Fruit fly (Drosophila melanogaster) whole organism, embryonic: ENCODE data around the gene CG43072.

Experiments
- Abd-B ChIP-seq: fragments of 200-800 bp; sonication (Bioruptor generic); optimal IDR thresholded peaks from 2 replicates; lab custom pipeline; 2018; ENCODE audit warnings: missing biosample characterization, mild to moderate bottlenecking, missing genetic modification characterization, moderate library complexity
- Atf3 ChIP-seq: fragments of 200-800 bp; sonication (Bioruptor generic); optimal IDR thresholded peaks from 3 replicates; lab custom pipeline; 2016; ENCODE audit warnings: missing biosample characterization, missing genetic modification characterization
- Blimp-1 ChIP-seq: fragments of 200-800 bp; sonication (Bioruptor generic); optimal IDR thresholded peaks from 3 replicates; lab custom pipeline; 2018; ENCODE audit warnings: missing biosample characterization, missing genetic modification characterization, mild to moderate bottlenecking, moderate library complexity, missing genetic modification reagents
- CG10209 ChIP-seq: fragments of 200-800 bp; sonication (Bioruptor generic); optimal IDR thresholded peaks from 3 replicates; lab custom pipeline; 2017; ENCODE audit warnings: missing biosample characterization, mild to moderate bottlenecking, missing genetic modification characterization, missing genetic modification reagents
- CG13296 ChIP-seq: fragments of 200-800 bp; sonication (Bioruptor generic); optimal IDR thresholded peaks from 3 replicates; lab custom pipeline; 2018; ENCODE audit warnings: missing biosample characterization, mild to moderate bottlenecking, missing genetic modification characterization
- CG14667 ChIP-seq: fragments of 200-800 bp; sonication (Bioruptor generic); IDR thresholded peaks from 2 replicates; pipeline ENCODE4 v1.3.6; 2022; ENCODE audit warnings: missing biosample characterization, missing genetic modification characterization
- CG1602 ChIP-seq: fragments of 200-800 bp; sonication (Bioruptor generic); optimal IDR thresholded peaks from 3 replicates; lab custom pipeline; 2016; ENCODE audit warnings: missing biosample characterization, missing genetic modification characterization
- CG17385 ChIP-seq: fragments of 200-800 bp; sonication (Bioruptor generic); optimal IDR thresholded peaks from 3 replicates; lab custom pipeline; 2018; ENCODE audit warnings: missing biosample characterization, mild to moderate bottlenecking, missing genetic modification characterization
- CG18476 ChIP-seq: fragments of 200-800 bp; sonication (Bioruptor generic); optimal IDR thresholded peaks from 2 replicates; lab custom pipeline; 2016; ENCODE audit warnings: missing biosample characterization, mild to moderate bottlenecking, missing genetic modification characterization
- CG2129 ChIP-seq: fragments of 200-800 bp; sonication (Bioruptor generic); IDR thresholded peaks from 2 replicates; pipeline ENCODE4 v1.3.6; 2022; ENCODE audit warnings: missing biosample characterization, missing genetic modification characterization; ENCODE audit not compliant: partially characterized antibody
- CG3065 ChIP-seq: fragments of 200-800 bp; sonication (Bioruptor generic); optimal IDR thresholded peaks from 2 replicates; lab custom pipeline; 2016; ENCODE audit warnings: missing biosample characterization, missing genetic modification characterization
- CG32532 ChIP-seq: fragments of 200-800 bp; sonication (Bioruptor generic); IDR thresholded peaks from 2 replicates; pipeline ENCODE4 v1.3.6; 2022; ENCODE audit warnings: missing biosample characterization, missing genetic modification characterization
- CG32772 ChIP-seq: fragments of 200-800 bp; sonication (Bioruptor generic); IDR thresholded peaks from 2 replicates; pipeline ENCODE4 v1.3.6; 2022; ENCODE audit warnings: missing biosample characterization, missing genetic modification characterization
- CG43689 ChIP-seq: fragments of 200-800 bp; sonication (Bioruptor generic); IDR thresholded peaks from 2 replicates; pipeline ENCODE4 v1.3.6; 2022; ENCODE audit warnings: missing biosample characterization, missing genetic modification characterization
- CG7271 ChIP-seq: fragments of 200-800 bp; sonication (Bioruptor generic); optimal IDR thresholded peaks from 2 replicates; lab custom pipeline; 2018; ENCODE audit warnings: missing biosample characterization, mild to moderate bottlenecking, missing genetic modification characterization, moderate library complexity
- CG7786 ChIP-seq: fragments of 200-800 bp; sonication (Bioruptor generic); optimal IDR thresholded peaks from 2 replicates; lab custom pipeline; 2016; ENCODE audit warnings: missing biosample characterization, missing genetic modification characterization
- CG9932 ChIP-seq: fragments of 200-800 bp; sonication (Bioruptor generic); IDR thresholded peaks from 2 replicates; pipeline ENCODE4 v1.3.6; 2022; ENCODE audit warnings: missing biosample characterization, missing genetic modification characterization
- E2f1 ChIP-seq: fragments of 200-800 bp; sonication (Bioruptor generic); IDR thresholded peaks from 2 replicates; pipeline ENCODE4 v1.3.6; 2022; ENCODE audit warnings: missing biosample characterization, missing genetic modification characterization
- Ets97D ChIP-seq: fragments of 200-800 bp; sonication (Bioruptor generic); optimal IDR thresholded peaks from 3 replicates; lab custom pipeline; 2016; ENCODE audit warnings: missing biosample characterization, missing genetic modification characterization
- Fer2 ChIP-seq: fragments of 200-800 bp; sonication (Bioruptor generic); optimal IDR thresholded peaks from 2 replicates; lab custom pipeline; 2018; ENCODE audit warnings: missing biosample characterization, mild to moderate bottlenecking, missing genetic modification characterization, moderate library complexity
- GATAe ChIP-seq: fragments of 200-800 bp; sonication (Bioruptor generic); conservative IDR thresholded peaks from 2 replicates; pipeline ENCODE4 v1.3.6; 2022; ENCODE audit warnings: missing biosample characterization, missing genetic modification characterization
- HLH54F ChIP-seq: fragments of 200-800 bp; sonication (Bioruptor generic); optimal IDR thresholded peaks from 3 replicates; lab custom pipeline; 2016; ENCODE audit warnings: missing biosample characterization, missing genetic modification characterization
- HmgD ChIP-seq: fragments of 200-800 bp; sonication (Bioruptor generic); optimal IDR thresholded peaks from 3 replicates; lab custom pipeline; 2016; ENCODE audit warnings: missing biosample characterization, missing genetic modification characterization
- HmgZ ChIP-seq: fragments of 200-800 bp; sonication (Bioruptor generic); optimal IDR thresholded peaks from 2 replicates; lab custom pipeline; 2018; ENCODE audit warnings: missing biosample characterization, mild to moderate bottlenecking, missing genetic modification characterization
- Lhr ChIP-seq: fragments of 200-800 bp; sonication (Bioruptor generic); optimal IDR thresholded peaks from 3 replicates; lab custom pipeline; 2017; ENCODE audit warnings: mild to moderate bottlenecking, missing biosample characterization, missing genetic modification reagents, missing genetic modification characterization
- MESR4 ChIP-seq: fragments of 200-800 bp; sonication (Bioruptor generic); optimal IDR thresholded peaks from 2 replicates; lab custom pipeline; 2018; ENCODE audit warnings: missing biosample characterization, mild to moderate bottlenecking, missing genetic modification characterization, moderate library complexity
- Neu2 ChIP-seq: fragments of 200-800 bp; sonication (Bioruptor generic); optimal IDR thresholded peaks from 3 replicates; lab custom pipeline; 2016; ENCODE audit warnings: missing biosample characterization, missing genetic modification characterization, borderline replicate concordance
- Nf-YB ChIP-seq: fragments of 200-800 bp; sonication (Bioruptor generic); optimal IDR thresholded peaks from 3 replicates; lab custom pipeline; 2019; ENCODE audit warnings: missing biosample characterization, mild to moderate bottlenecking, missing genetic modification characterization, moderate library complexity
- Nf-YC ChIP-seq: fragments of 200-800 bp; optimal IDR thresholded peaks from 3 replicates; lab custom pipeline; 2019; ENCODE audit warnings: missing biosample characterization, mild to moderate bottlenecking, missing genetic modification characterization, moderate library complexity
- Oaz ChIP-seq: fragments of 200-800 bp; sonication (Bioruptor generic); IDR thresholded peaks from 2 replicates; pipeline ENCODE4 v1.3.6; 2022; ENCODE audit warnings: missing biosample characterization, missing genetic modification characterization
- Optix ChIP-seq: fragments of 200-800 bp; sonication (Bioruptor generic); IDR thresholded peaks from 3 replicates; pipeline ENCODE4 v1.3.6; 2022; ENCODE audit warnings: missing biosample characterization, missing genetic modification characterization
- Side ChIP-seq: fragments of 200-800 bp; sonication (Bioruptor generic); optimal IDR thresholded peaks from 2 replicates; lab custom pipeline; 2016; ENCODE audit warnings: missing biosample characterization, missing genetic modification characterization
- Sox100B ChIP-seq: fragments of 200-800 bp; sonication (Bioruptor generic); optimal IDR thresholded peaks from 3 replicates; lab custom pipeline; 2018; ENCODE audit warnings: missing biosample characterization, mild to moderate bottlenecking, missing genetic modification characterization
- ab ChIP-seq: fragments of 200-800 bp; sonication (Bioruptor generic); optimal IDR thresholded peaks from 2 replicates; lab custom pipeline; 2016; ENCODE audit warnings: missing biosample characterization, missing genetic modification characterization
- ac ChIP-seq: fragments of 200-800 bp; sonication (Bioruptor generic); optimal IDR thresholded peaks from 3 replicates; lab custom pipeline; 2017; ENCODE audit warnings: missing biosample characterization, mild to moderate bottlenecking, missing genetic modification characterization
- ap ChIP-seq: fragments of 200-800 bp; sonication (Bioruptor generic); IDR thresholded peaks from 2 replicates; pipeline ENCODE4 v1.3.6; 2022; ENCODE audit warnings: missing biosample characterization, missing genetic modification characterization
- bcd ChIP-seq: fragments of 200-800 bp; sonication (Bioruptor generic); optimal IDR thresholded peaks from 2 replicates; lab custom pipeline; 2017; ENCODE audit warnings: missing biosample characterization, mild to moderate bottlenecking, missing genetic modification characterization
- crc ChIP-seq: fragments of 200-800 bp; sonication (Bioruptor generic); optimal IDR thresholded peaks from 2 replicates; lab custom pipeline; 2016; ENCODE audit warnings: missing biosample characterization, missing genetic modification characterization
- en ChIP-seq: fragments of 200-800 bp; sonication (Bioruptor generic); optimal IDR thresholded peaks from 2 replicates; lab custom pipeline; 2016; ENCODE audit warnings: missing biosample characterization, missing genetic modification characterization
- gro ChIP-seq: fragments of 200-800 bp; sonication (Bioruptor generic); optimal IDR thresholded peaks from 2 replicates; lab custom pipeline; 2016; ENCODE audit warnings: missing biosample characterization, missing genetic modification characterization
- h ChIP-seq: fragments of >200 bp; optimal IDR thresholded peaks from 2 replicates; lab custom pipeline; 2017
- hth ChIP-seq: fragments of >200 bp; optimal IDR thresholded peaks from 2 replicates; lab custom pipeline; 2017; ENCODE audit warnings: inconsistent platforms
- ind ChIP-seq: fragments of 200-800 bp; sonication (Bioruptor generic); optimal IDR thresholded peaks from 3 replicates; lab custom pipeline; 2016; ENCODE audit warnings: missing biosample characterization, missing genetic modification characterization
- lbe ChIP-seq: fragments of 200-800 bp; sonication (Bioruptor generic); optimal IDR thresholded peaks from 2 replicates; lab custom pipeline; 2016; ENCODE audit warnings: missing biosample characterization, mild to moderate bottlenecking, missing genetic modification characterization
- mirr ChIP-seq: fragments of 200-800 bp; sonication (Bioruptor generic); optimal IDR thresholded peaks from 3 replicates; lab custom pipeline; 2018; ENCODE audit warnings: missing biosample characterization, mild to moderate bottlenecking, missing genetic modification characterization
- odd ChIP-seq: fragments of 200-800 bp; sonication (Bioruptor generic); optimal IDR thresholded peaks from 2 replicates; lab custom pipeline; 2017; ENCODE audit warnings: missing biosample characterization, mild to moderate bottlenecking, missing genetic modification characterization
- run ChIP-seq: fragments of 200-800 bp; sonication (Bioruptor generic); optimal IDR thresholded peaks from 3 replicates; lab custom pipeline; 2018; ENCODE audit warnings: missing biosample characterization, mild to moderate bottlenecking, missing genetic modification characterization
- salm ChIP-seq: fragments of 200-800 bp; sonication (Bioruptor generic); optimal IDR thresholded peaks from 2 replicates; lab custom pipeline; 2018; ENCODE audit warnings: missing biosample characterization, mild to moderate bottlenecking, missing genetic modification characterization
- sim ChIP-seq: fragments of 200-800 bp; sonication (Bioruptor generic); IDR thresholded peaks from 2 replicates; pipeline ENCODE4 v1.3.6; 2022; ENCODE audit warnings: missing biosample characterization, missing genetic modification characterization
- ttk ChIP-seq: fragments of 200-800 bp; sonication (Bioruptor generic); IDR thresholded peaks from 2 replicates; pipeline ENCODE4 v2.1.2; 2022; ENCODE audit warnings: missing biosample characterization, missing genetic modification characterization
- wek ChIP-seq: fragments of 200-800 bp; sonication (Bioruptor generic); optimal IDR thresholded peaks from 3 replicates; lab custom pipeline; 2018; ENCODE audit warnings: missing biosample characterization, mild to moderate bottlenecking, missing genetic modification characterization, moderate library complexity

The CG43072 gene

DNA sequence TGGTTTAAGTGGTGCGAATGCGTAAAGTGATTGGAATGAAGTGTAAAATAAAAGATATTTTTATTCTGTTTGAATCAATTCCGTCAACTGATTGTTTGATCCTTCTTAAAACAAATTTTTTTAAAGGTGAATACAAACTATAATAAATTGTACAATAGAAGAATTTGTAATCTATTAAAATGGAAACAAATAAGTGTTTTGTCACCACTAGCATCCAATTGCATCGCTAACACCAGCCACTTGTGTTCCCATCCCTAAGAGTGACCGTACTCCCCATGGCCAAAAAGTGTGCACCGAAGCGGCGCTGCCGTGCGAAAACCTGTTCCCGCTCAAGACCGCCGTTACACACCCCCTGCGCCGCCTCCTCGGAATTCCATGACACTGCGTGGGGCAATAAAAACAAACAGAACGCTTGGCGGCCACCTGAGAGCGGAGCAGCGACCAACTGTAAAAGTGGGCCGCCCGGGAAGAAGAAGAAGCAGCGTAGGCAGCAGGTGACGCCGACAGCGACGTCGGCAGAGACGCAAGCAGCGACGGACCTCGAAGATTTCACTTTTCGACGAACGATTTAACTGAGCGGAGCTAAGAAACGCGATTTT is 37.9 kb upstream of the CG43072 start, which contains the start of gene Pdss2 (continued):
- TF ChIP-seq CG1602 (GFP tag; lab: Kevin White, UChicago): peak; percentile 68
- peak; percentile 8 for TF ChIP-seq wek
- 0 out of 2 replicates have a peak, but pooled peaks have one; percentile 49 for TF ChIP-seq sim
- no peak for TF ChIP-seq crc (GFP tag; lab: Kevin White, UChicago)
- peak; percentile 64 for TF ChIP-seq Atf3 (GFP tag; lab: Kevin White, UChicago)
- TF ChIP-seq ind (GFP tag; lab: Kevin White, UChicago): peak; percentile 79
- peak; percentile 57 for TF ChIP-seq Side (GFP tag; lab: Kevin White, UChicago)
- TF ChIP-seq Nf-YB (GFP tag; lab: Kevin White, UChicago): no peak
- 0 out of 2 replicates have a peak, but pooled peaks have one; percentile 39 for TF ChIP-seq CG2129 (GFP tag; lab: Robert Waterston, UW)
- TF ChIP-seq h: no peak
- peak; percentile 66 for TF ChIP-seq HLH54F (GFP tag; lab: Kevin White, UChicago)
- TF ChIP-seq salm (tag; lab: Kevin White, UChicago): no peak
- TF ChIP-seq Fer2 (tag; lab: Kevin White, UChicago): peak; percentile 69
- TF ChIP-seq hth (lab: Kevin White, UChicago): no peak
- peak; percentile 71 for TF ChIP-seq CG7786 (GFP tag; lab: Kevin White, UChicago)
- peak; percentile 5 for TF ChIP-seq ab (GFP tag; lab: Kevin White, UChicago)
- peak; percentile 82 for TF ChIP-seq CG32532
- peak; percentile 24; the same call in 1 of the 3 replicates for TF ChIP-seq Optix (GFP tag; lab: Robert Waterston, UW)
- peak; percentile 59 for TF ChIP-seq CG13296
- TF ChIP-seq E2f1: peak; percentile 75
- no peak for TF ChIP-seq GATAe (GFP tag; lab: Robert Waterston, UW)
- TF ChIP-seq bcd (GFP tag; lab: Kevin White, UChicago): peak; percentile 62
- TF ChIP-seq CG3065 (GFP tag; lab: Kevin White, UChicago): no peak
- peak; percentile 96 for TF ChIP-seq MESR4
- TF ChIP-seq CG43689: peak; percentile 52
- TF ChIP-seq CG32772 (GFP tag; lab: Robert Waterston, UW): peak; percentile 73
- TF ChIP-seq ttk (GFP tag; lab: Robert Waterston, UW): peak; percentile 71
- peak; percentile 98 for TF ChIP-seq CG17385 (GFP tag; lab: Kevin White, UChicago)
- TF ChIP-seq Nf-YC (tag; lab: Kevin White, UChicago): peak; percentile 68
- peak; percentile 72 for TF ChIP-seq gro (GFP tag; lab: Kevin White, UChicago)
- peak; percentile 50 for TF ChIP-seq ap (GFP tag; lab: Robert Waterston, UW)
- peak; percentile 92 for TF ChIP-seq Blimp-1
- TF ChIP-seq CG9932 (GFP tag; lab: Robert Waterston, UW): peak; percentile 94
- peak; percentile 53 for TF ChIP-seq Sox100B (GFP tag; lab: Kevin White, UChicago)
- TF ChIP-seq run (tag; lab: Kevin White, UChicago): peak; percentile 52
- peak; percentile 70 for TF ChIP-seq mirr (GFP tag; lab: Kevin White, UChicago)
- TF ChIP-seq CG18476: peak; percentile 18
- peak; percentile 24 for TF ChIP-seq lbe (GFP tag; lab: Kevin White, UChicago)
- peak; percentile 61 for TF ChIP-seq Ets97D (GFP tag; lab: Kevin White, UChicago)
- peak; percentile 73 for TF ChIP-seq HmgZ (tag; lab: Kevin White, UChicago)
- TF ChIP-seq Oaz (GFP tag; lab: Robert Waterston, UW): no peak; the same call in 1 of the 2 replicates
- peak; percentile 73 for TF ChIP-seq Abd-B (GFP tag; lab: Kevin White, UChicago)
- no peak for TF ChIP-seq en (GFP tag; lab: Kevin White, UChicago)
- TF ChIP-seq CG7271 (tag; lab: Kevin White, UChicago): no peak
- TF ChIP-seq Neu2 (GFP tag; lab: Kevin White, UChicago): no peak
- peak; percentile 70 for TF ChIP-seq Lhr (GFP tag; lab: Kevin White, UChicago)
- TF ChIP-seq CG10209 (GFP tag; lab: Kevin White, UChicago): peak; percentile 74
- TF ChIP-seq HmgD (GFP tag; lab: Kevin White, UChicago): peak; percentile 55
- TF ChIP-seq odd (GFP tag; lab: Kevin White, UChicago): peak; percentile 59
- TF ChIP-seq ac (GFP tag; lab: Kevin White, UChicago): no peak
- peak; percentile 72 for TF ChIP-seq CG14667 (GFP tag; lab: Robert Waterston, UW)
